Worm (Caenorhabditis elegans): ENCODE results near the gene D2023.4.

- no peak for TF ChIP-seq F22D6.2 (tag; optimal IDR thresholded peaks at IDR 0.05)
- no peak for TF ChIP-seq snpc-3.4 (tag; optimal IDR thresholded peaks at IDR 0.05)
- TF ChIP-seq athp-1 (tag; optimal IDR thresholded peaks at IDR 0.05): no peak
- TF ChIP-seq zfh-2 (GFP tag; conservative IDR thresholded peaks at IDR 0.05): no peak
- TF ChIP-seq unc-62 (GFP tag; optimal IDR thresholded peaks at IDR 0.05): no peak
- no peak for TF ChIP-seq Y56A3A.18 (GFP tag; IDR thresholded peaks at IDR 0.05)
- TF ChIP-seq F57C9.4 (tag; optimal IDR thresholded peaks at IDR 0.05): no peak
Observed at ce11 chrV:11868142-11868541, 42.6 kb upstream of the D2023.4 start, which contains the start of gene R13H4.7.

All from whole organism, young adult.